Worm (Caenorhabditis elegans): Measurements from ENCODE around the gene srsx-16.

Gene srsx-16

ce11 chrIV:5602415-5602814, 17.1 kb downstream of the srsx-16 start:
- TF ChIP-seq fos-1 (tag; optimal IDR thresholded peaks at IDR 0.05) (no peak), C34B4.2 (tag; optimal IDR thresholded peaks at IDR 0.05) (no peak), vab-15 (tag; optimal IDR thresholded peaks at IDR 0.05) (no peak), fkh-8 (tag; optimal IDR thresholded peaks at IDR 0.05) (no peak), ceh-82 (tag; optimal IDR thresholded peaks at IDR 0.05) (no peak), nhr-77 (tag; optimal IDR thresholded peaks at IDR 0.05) (no peak), snpc-4 (tag; optimal IDR thresholded peaks at IDR 0.05) (peak; percentile 72), sup-37 (GFP tag; optimal IDR thresholded peaks at IDR 0.05) (no peak)

DNA sequence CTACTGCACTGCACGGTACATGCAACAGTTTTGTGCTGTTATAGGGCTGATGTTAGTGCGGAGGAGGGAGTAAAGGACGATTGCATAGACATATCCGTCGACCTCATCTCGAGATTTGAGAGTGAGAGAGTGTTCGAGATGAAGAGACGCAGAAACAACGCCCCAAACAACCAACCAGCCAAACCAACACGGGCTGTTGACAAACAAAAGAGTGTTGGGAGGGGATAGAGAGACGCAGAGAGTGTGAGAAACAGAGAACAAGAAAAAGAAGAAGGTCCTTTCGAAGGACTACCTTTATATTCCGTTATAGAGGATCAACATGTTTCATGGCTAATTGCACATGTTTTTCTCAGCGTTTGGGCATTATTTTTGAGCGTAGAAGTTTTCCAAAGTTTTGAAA, 19.2 kb downstream of the srsx-16 start:
- TF ChIP-seq swsn-7 (tag; optimal IDR thresholded peaks at IDR 0.05) = peak; percentile 53
- TF ChIP-seq unc-30 (tag; optimal IDR thresholded peaks at IDR 0.05) = no peak
- peak in 1 of 2 experiments; percentile 22 for TF ChIP-seq lin-35 (GFP tag; optimal IDR thresholded peaks at IDR 0.05)
- TF ChIP-seq unc-98 (GFP tag; IDR thresholded peaks at IDR 0.05) = no peak
- TF ChIP-seq ceh-63 (GFP tag; optimal IDR thresholded peaks at IDR 0.05) = no peak
- TF ChIP-seq blmp-1 (tag; optimal IDR thresholded peaks at IDR 0.05) = no peak
- TF ChIP-seq nhr-28 (tag; optimal IDR thresholded peaks at IDR 0.05) = no peak
- TF ChIP-seq fkh-8 (tag; optimal IDR thresholded peaks at IDR 0.05) = no peak
- no peak for TF ChIP-seq alr-1 (tag; optimal IDR thresholded peaks at IDR 0.05; ENCODE audit: borderline replicate concordance)
- TF ChIP-seq ceh-90 (tag; optimal IDR thresholded peaks at IDR 0.05) = no peak
- peak; percentile 42 for TF ChIP-seq rnt-1 (tag; optimal IDR thresholded peaks at IDR 0.05)
- TF ChIP-seq ces-1 (GFP tag; optimal IDR thresholded peaks at IDR 0.05) = no peak
- TF ChIP-seq nhr-237 (tag; optimal IDR thresholded peaks at IDR 0.05) = no peak
- TF ChIP-seq nhr-11 (tag; optimal IDR thresholded peaks at IDR 0.05) = no peak
- peak in 1 of 3 experiments; percentile 3 for TF ChIP-seq dpl-1 (GFP tag; optimal IDR thresholded peaks at IDR 0.05)
- TF ChIP-seq vab-15 (tag; optimal IDR thresholded peaks at IDR 0.05) = no peak
- TF ChIP-seq snpc-4 (tag; optimal IDR thresholded peaks at IDR 0.05) = no peak
- no peak for TF ChIP-seq C16A3.4 (tag; optimal IDR thresholded peaks at IDR 0.05)
- no peak for TF ChIP-seq lin-15B (tag; optimal IDR thresholded peaks at IDR 0.05)
- TF ChIP-seq isw-1 (GFP tag; IDR thresholded peaks at IDR 0.05) = no peak
- no peak for TF ChIP-seq unc-130 (tag; optimal IDR thresholded peaks at IDR 0.05)
- TF ChIP-seq pqm-1 (tag; optimal IDR thresholded peaks at IDR 0.05) = no peak
- peak; percentile 52 for TF ChIP-seq nhr-71 (tag; optimal IDR thresholded peaks at IDR 0.05)
- TF ChIP-seq nhr-19 (GFP tag; conservative IDR thresholded peaks at IDR 0.05) = no peak
- TF ChIP-seq pag-3 (tag; optimal IDR thresholded peaks at IDR 0.05; ENCODE audit: borderline replicate concordance, insufficient read depth) = no peak
- TF ChIP-seq elt-2 (tag; optimal IDR thresholded peaks at IDR 0.05) = no peak
- peak; percentile 21 for TF ChIP-seq irx-1 (tag; optimal IDR thresholded peaks at IDR 0.05)
- no peak for TF ChIP-seq tlp-1 (tag; optimal IDR thresholded peaks at IDR 0.05)
- peak; percentile 19 for TF ChIP-seq xbp-1 (tag; optimal IDR thresholded peaks at IDR 0.05)
- TF ChIP-seq ztf-11 (tag; optimal IDR thresholded peaks at IDR 0.05) = no peak
- peak; percentile 29 to 31 for TF ChIP-seq efl-1 (optimal IDR thresholded peaks at IDR 0.05)
- TF ChIP-seq efl-1 (GFP tag; optimal IDR thresholded peaks at IDR 0.05 in 1 of 2) = peak in 1 of 2 experiments; percentile 87
- peak; percentile 31 for TF ChIP-seq dsc-1 (tag; optimal IDR thresholded peaks at IDR 0.05)
- no peak for TF ChIP-seq lir-3 (tag; optimal IDR thresholded peaks at IDR 0.05; ENCODE audit: poor library complexity)
- TF ChIP-seq fkh-10 (GFP tag; optimal IDR thresholded peaks at IDR 0.05) = no peak
- TF ChIP-seq nhr-12 (tag; optimal IDR thresholded peaks at IDR 0.05) = no peak
- peak; percentile 87 for TF ChIP-seq lin-14 (GFP tag; optimal IDR thresholded peaks at IDR 0.05)
- TF ChIP-seq nhr-76 (tag; optimal IDR thresholded peaks at IDR 0.05) = no peak
- no peak for TF ChIP-seq zip-4 (GFP tag; optimal IDR thresholded peaks at IDR 0.05)
- no peak for TF ChIP-seq nhr-84 (tag; optimal IDR thresholded peaks at IDR 0.05)
- TF ChIP-seq ceh-8 (GFP tag; optimal IDR thresholded peaks at IDR 0.05) = no peak
- no peak for TF ChIP-seq ets-5 (GFP tag; IDR thresholded peaks at IDR 0.05)
- TF ChIP-seq skn-1 (tag; optimal IDR thresholded peaks at IDR 0.05) = no peak
- TF ChIP-seq mdl-1 (tag; optimal IDR thresholded peaks at IDR 0.05) = no peak
- TF ChIP-seq sptf-1 (tag; optimal IDR thresholded peaks at IDR 0.05) = no peak
- TF ChIP-seq aly-2 (tag; optimal IDR thresholded peaks at IDR 0.05) = no peak
- TF ChIP-seq lin-39 (tag; optimal IDR thresholded peaks at IDR 0.05) = no peak

Data from whole organism, L1 larva.